Fruit fly (Drosophila melanogaster): ENCODE results near the gene CG5056.
A peak's percentile ranks its signal among the peaks of the same experiment; 100 is the strongest.

DNA sequence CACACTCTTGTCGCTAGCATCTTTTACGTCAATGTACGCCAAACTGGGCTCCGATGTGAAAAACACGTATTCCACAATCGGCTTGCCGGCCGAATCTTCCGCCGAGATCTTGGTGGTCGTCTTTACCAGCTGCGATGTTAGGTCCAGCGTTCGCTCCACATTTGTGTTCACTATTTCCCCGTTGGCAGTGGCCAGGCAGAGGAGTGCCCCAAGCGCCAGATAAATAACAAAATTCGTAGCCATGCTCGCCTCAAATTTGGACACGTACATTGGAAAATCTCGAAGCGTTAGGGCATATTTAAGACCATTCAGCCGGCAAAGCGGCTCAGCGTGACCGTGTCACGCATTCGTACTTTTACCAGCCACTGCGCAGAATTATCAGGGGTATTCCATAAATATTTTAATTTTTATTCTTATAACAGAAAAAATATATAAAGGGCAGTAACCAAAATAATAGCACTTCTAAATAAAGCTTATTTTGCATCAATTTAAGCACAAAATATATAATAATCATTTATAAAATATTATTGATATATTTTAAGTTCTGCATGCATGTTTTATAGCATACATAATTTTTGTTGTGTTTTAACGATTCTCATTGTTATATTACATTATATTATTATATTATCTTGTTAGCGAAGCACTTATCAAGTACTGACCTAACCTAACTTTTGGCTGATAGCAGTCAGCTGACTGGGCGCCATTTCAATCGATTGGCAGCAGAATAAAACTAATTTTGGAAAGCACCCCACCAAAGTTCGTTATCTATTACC, 9.2 kb downstream of the CG5056 start, which contains the start of the genes CG33303 and dpr19:
- TF ChIP-seq toe (GFP tag; optimal IDR thresholded peaks at IDR 0.05) (no peak), CG14711 (tag; optimal IDR thresholded peaks at IDR 0.05) (peak; percentile 70), CG11617 (GFP tag; optimal IDR thresholded peaks at IDR 0.05) (peak; percentile 73), kay (GFP tag; ENCODE audit: borderline replicate concordance) (no peak), Mnt (GFP tag; optimal IDR thresholded peaks at IDR 0.05) (peak; percentile 13), CG12768 (GFP tag; optimal IDR thresholded peaks at IDR 0.05) (peak; percentile 29), Hr96 (GFP tag; optimal IDR thresholded peaks at IDR 0.05) (no peak)

All from whole organism, adult.